Fruit fly (Drosophila melanogaster) Kc167 (cell line): Measurements from ENCODE around the gene Raf.

Experiments used
- Myc ChIP-seq: fragments of >200 bp; optimal IDR thresholded peaks from 2 replicates; lab custom pipeline; 2017; ENCODE audit warnings: missing external identifiers
- ttk ChIP-seq: sonication (Bioruptor generic); optimal IDR thresholded peaks from 2 replicates; lab custom pipeline; 2017; ENCODE audit warnings: missing external identifiers

- TF ChIP-seq Myc (lab: Kevin White, UChicago) (no peak), ttk (lab: Kevin White, UChicago) (no peak)
Observed at dm6 chrX:2306307-2306706, 11.0 kb downstream of the Raf start.
